Fruit fly (Drosophila melanogaster): ENCODE results near the gene CG9396.

The CG9396 gene

DNA sequence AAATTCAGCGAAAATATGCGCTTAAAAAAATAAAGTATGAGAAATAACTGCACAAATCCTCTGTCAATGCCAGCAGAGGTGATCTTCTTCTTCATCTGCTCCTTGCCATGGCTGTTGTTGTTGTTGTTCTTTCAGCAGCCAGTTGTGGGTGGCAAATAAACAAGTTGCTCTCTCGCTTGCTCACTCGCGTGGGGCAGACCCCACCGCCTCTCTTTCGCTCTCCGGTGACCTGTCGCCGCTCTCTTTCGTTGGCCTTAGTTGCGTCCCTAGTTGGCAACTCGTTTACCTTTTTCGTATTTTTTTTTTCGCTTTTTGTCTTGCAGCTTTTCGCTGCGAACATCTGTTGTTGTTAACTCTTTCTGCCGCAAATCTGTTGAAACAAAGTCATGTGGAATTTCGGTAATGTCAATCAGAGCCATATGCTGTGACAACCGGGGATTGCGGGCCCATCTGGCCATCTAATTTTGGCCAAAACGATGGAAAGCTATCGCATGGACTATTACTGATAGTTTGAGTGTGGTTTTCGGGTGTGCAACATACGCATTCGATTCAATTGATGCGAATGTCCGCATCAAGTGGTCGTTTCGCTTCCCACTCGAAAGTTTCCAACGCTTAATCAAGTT lies 36.7 kb downstream of the CG9396 start:
- TF ChIP-seq CTCF (optimal IDR thresholded peaks at IDR 0.05) (no peak), CG8478 (optimal IDR thresholded peaks at IDR 0.05) (no peak)

DNA sequence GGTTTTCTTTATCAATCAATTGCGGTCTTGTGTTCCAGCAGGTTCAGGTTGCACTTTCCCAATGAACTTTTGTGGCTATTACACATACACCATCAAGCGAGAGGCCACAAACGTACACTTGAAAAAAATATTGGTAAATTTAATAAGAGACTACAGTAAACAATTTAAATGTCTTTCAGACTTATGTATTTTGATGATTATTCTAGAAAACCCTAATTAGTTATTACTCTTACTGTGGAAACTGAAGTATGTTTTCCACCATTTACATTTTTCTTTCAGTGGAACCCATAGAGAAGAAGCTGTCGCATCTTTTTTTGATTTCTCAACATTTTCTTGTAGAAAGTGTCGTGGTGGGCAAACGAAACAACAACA lies 37.3 kb downstream of the CG9396 start:
- no peak for TF ChIP-seq CTCF (optimal IDR thresholded peaks at IDR 0.05)
- TF ChIP-seq CG8478 (optimal IDR thresholded peaks at IDR 0.05): no peak

dm6 chr3R:9533181-9534124 lies 38.0 kb downstream of the CG9396 start:
- no peak for TF ChIP-seq CG8478 (optimal IDR thresholded peaks at IDR 0.05)
- no peak for TF ChIP-seq CTCF (optimal IDR thresholded peaks at IDR 0.05)

DNA sequence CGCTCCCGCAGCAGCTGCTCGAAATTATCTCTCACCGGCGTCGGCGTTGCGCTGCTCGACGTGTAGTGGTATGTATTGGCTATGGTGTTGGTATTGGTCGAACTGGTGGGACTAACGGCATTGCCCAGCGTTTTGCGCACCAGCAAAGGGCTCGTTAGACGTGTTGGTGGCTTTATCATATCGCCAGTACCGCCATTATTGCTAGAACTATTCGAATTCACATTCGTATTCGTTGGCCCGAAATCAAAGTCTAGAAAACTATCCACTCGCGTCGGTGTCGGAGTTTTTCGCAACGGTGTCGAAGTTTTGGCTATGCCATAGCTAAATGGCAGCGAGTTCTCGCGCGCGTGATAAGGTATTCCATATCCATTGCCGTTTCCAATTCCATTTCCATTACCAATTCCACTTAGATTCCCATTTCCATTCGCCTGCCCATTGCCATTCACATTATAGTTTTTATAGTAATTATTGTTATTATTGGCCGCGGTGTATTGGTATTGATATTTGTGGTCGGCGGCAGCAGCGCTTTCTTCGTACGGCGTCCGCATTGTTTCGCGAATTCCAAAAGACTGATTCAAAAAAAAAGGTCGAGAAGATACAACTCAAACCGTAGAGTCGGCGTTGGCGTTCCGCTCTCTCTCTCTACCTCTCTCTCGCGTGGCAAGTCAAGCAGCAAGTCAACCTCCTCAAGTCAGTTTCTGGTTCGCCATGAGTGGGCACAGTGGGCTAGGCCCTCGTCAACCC lies 38.8 kb downstream of the CG9396 start, which contains the start of gene by:
by (minus strand) TSS at position 575 of the 744 bp plus-strand sequence.
- TF ChIP-seq CG8478 (optimal IDR thresholded peaks at IDR 0.05) (no peak), CTCF (optimal IDR thresholded peaks at IDR 0.05) (no peak)

- TF ChIP-seq CTCF (optimal IDR thresholded peaks at IDR 0.05): no peak
Measured at dm6 chr3R:9529913-9530312, 41.5 kb downstream of the CG9396 start.

DNA sequence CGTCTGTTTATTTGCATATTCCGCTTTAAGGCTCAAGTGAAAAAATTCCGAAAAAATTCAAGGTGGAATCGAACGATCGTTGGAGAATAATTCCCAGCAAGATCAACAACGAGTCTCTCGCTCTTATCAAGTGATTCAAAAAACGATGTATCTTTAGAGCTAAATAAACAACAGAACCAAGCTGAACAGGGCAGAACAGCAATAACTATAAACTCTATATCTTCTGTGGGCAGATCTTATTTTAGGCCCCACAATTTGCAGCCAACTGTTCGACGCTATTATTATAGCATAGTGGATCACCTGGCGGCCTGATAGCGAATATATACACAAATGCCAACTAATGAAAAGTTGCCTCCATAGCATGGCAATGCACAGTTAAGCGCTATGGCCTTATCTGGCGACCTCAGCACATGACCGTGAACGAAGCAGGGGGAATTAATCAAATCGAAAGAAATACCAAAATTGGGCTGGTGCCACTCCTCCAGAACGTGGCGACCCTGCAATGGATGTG lies 42.0 kb downstream of the CG9396 start:
- TF ChIP-seq CTCF (optimal IDR thresholded peaks at IDR 0.05) (no peak), CG8478 (optimal IDR thresholded peaks at IDR 0.05) (no peak)

dm6 chr3R:9527907-9528842 lies 43.2 kb downstream of the CG9396 start:
- TF ChIP-seq CTCF (optimal IDR thresholded peaks at IDR 0.05): no peak
- no peak for TF ChIP-seq CG8478 (optimal IDR thresholded peaks at IDR 0.05)

Data from S2 (cell line).